Fruit fly (Drosophila melanogaster) whole organism, prepupa: ENCODE measurements around the gene CG12116.

ENCODE experiments used
- CG10631 ChIP-seq: fragments of 200-800 bp; sonication (Bioruptor generic); optimal IDR thresholded peaks from 2 replicates; lab custom pipeline; 2016; ENCODE audit warnings: missing biosample characterization, missing genetic modification characterization
- CG10669 ChIP-seq: fragments of 200-800 bp; sonication (Bioruptor generic); optimal IDR thresholded peaks from 3 replicates; lab custom pipeline; 2018; ENCODE audit warnings: missing biosample characterization, mild to moderate bottlenecking, missing genetic modification characterization, moderate library complexity
- CG31627 ChIP-seq: fragments of 200-800 bp; sonication (Bioruptor generic); optimal IDR thresholded peaks from 3 replicates; lab custom pipeline; 2016; ENCODE audit warnings: missing biosample characterization, missing genetic modification characterization
- CG34406 ChIP-seq: fragments of 200-800 bp; sonication (Bioruptor generic); optimal IDR thresholded peaks from 3 replicates; lab custom pipeline; 2016; ENCODE audit warnings: missing biosample characterization, missing genetic modification characterization
- CG6808 ChIP-seq: fragments of 200-800 bp; sonication (Bioruptor generic); optimal IDR thresholded peaks from 3 replicates; lab custom pipeline; 2017; ENCODE audit warnings: missing biosample characterization, missing genetic modification characterization, mild to moderate bottlenecking, moderate library complexity, missing genetic modification reagents
- Met ChIP-seq: fragments of 200-800 bp; sonication (Bioruptor generic); optimal IDR thresholded peaks from 3 replicates; lab custom pipeline; 2016; ENCODE audit warnings: missing biosample characterization, missing genetic modification characterization
- fd85E ChIP-seq: fragments of 200-800 bp; sonication (Bioruptor generic); optimal IDR thresholded peaks from 3 replicates; lab custom pipeline; 2016; ENCODE audit warnings: missing biosample characterization, missing genetic modification characterization

DNA sequence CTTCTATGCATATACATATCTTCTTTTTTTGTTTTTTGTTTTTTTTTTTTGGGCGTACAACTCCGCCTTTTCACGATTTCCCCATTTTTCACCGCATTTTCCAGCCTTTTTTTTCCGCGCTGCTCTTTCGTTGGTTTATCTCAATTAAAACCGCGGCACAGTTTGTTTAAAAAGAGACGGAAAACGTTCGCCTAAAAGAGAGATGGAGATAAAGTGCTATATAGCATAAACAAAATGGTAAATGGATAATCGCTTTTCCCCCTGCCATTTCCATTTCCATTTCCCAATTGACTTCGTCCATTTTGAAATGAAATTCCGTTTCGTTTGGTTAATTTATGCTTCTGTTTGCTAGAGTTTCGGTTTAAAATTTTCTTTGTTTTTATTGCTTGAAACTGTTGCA is 21.6 kb downstream of the CG12116 start:
- TF ChIP-seq fd85E (GFP tag; lab: Kevin White, UChicago): no peak
- TF ChIP-seq CG34406: no peak
- no peak for TF ChIP-seq CG10631
- no peak for TF ChIP-seq CG6808
- no peak for TF ChIP-seq CG10669 (GFP tag; lab: Kevin White, UChicago)
- TF ChIP-seq Met: no peak
- TF ChIP-seq CG31627 (GFP tag; lab: Kevin White, UChicago): no peak
